Fruit fly (Drosophila melanogaster) whole organism, embryonic: ENCODE results near the gene tex.

Experiments
- Aef1 ChIP-seq: fragments of 200-800 bp; sonication (Bioruptor generic); IDR thresholded peaks from 3 replicates; pipeline ENCODE4 v1.3.6; 2022; ENCODE audit warnings: missing biosample characterization, missing genetic modification characterization
- Antp ChIP-seq: fragments of 200-800 bp; sonication (Bioruptor generic); optimal IDR thresholded peaks from 3 replicates; lab custom pipeline; 2016; ENCODE audit warnings: missing biosample characterization, missing genetic modification characterization
- Blimp-1 ChIP-seq: fragments of 200-800 bp; sonication (Bioruptor generic); optimal IDR thresholded peaks from 3 replicates; lab custom pipeline; 2018; ENCODE audit warnings: missing biosample characterization, missing genetic modification characterization, mild to moderate bottlenecking, moderate library complexity, missing genetic modification reagents
- CG10366 ChIP-seq: fragments of 200-800 bp; sonication (Bioruptor generic); IDR thresholded peaks from 2 replicates; pipeline ENCODE4 v1.3.6; 2022; ENCODE audit warnings: missing biosample characterization, missing genetic modification characterization
- CG12071 ChIP-seq: fragments of 200-800 bp; sonication (Bioruptor generic); optimal IDR thresholded peaks from 3 replicates; lab custom pipeline; 2018; ENCODE audit warnings: missing biosample characterization, mild to moderate bottlenecking, missing genetic modification characterization
- CG12219 ChIP-seq: fragments of 200-800 bp; sonication (Bioruptor generic); optimal IDR thresholded peaks from 3 replicates; lab custom pipeline; 2018; ENCODE audit warnings: missing biosample characterization, mild to moderate bottlenecking, missing genetic modification characterization
- CG14441 ChIP-seq: fragments of 200-800 bp; sonication (Bioruptor generic); IDR thresholded peaks from 2 replicates; pipeline ENCODE4 v1.3.6; 2022; ENCODE audit warnings: missing biosample characterization, missing genetic modification characterization
- CG14710 ChIP-seq: fragments of 200-800 bp; sonication (Bioruptor generic); optimal IDR thresholded peaks from 3 replicates; lab custom pipeline; 2019; ENCODE audit warnings: missing biosample characterization, mild to moderate bottlenecking, missing genetic modification characterization, moderate library complexity
- CG1602 ChIP-seq: fragments of 200-800 bp; sonication (Bioruptor generic); optimal IDR thresholded peaks from 3 replicates; lab custom pipeline; 2016; ENCODE audit warnings: missing biosample characterization, missing genetic modification characterization
- CG17612 ChIP-seq: fragments of 200-800 bp; sonication (Bioruptor generic); IDR thresholded peaks from 2 replicates; pipeline ENCODE4 v1.3.6; 2022; ENCODE audit warnings: missing biosample characterization, missing genetic modification characterization
- CG2712 ChIP-seq: fragments of 200-800 bp; optimal IDR thresholded peaks from 3 replicates; lab custom pipeline; 2019; ENCODE audit warnings: missing biosample characterization, mild to moderate bottlenecking, missing genetic modification characterization, moderate library complexity
- CG2875 ChIP-seq: fragments of 200-800 bp; sonication (Bioruptor generic); optimal IDR thresholded peaks from 2 replicates; lab custom pipeline; 2017; ENCODE audit warnings: missing biosample characterization, mild to moderate bottlenecking, missing genetic modification characterization, missing genetic modification reagents
- CG30403 ChIP-seq: fragments of 200-800 bp; sonication (Bioruptor generic); optimal IDR thresholded peaks from 3 replicates; lab custom pipeline; 2016; ENCODE audit warnings: missing biosample characterization, missing genetic modification characterization
- CG30431 ChIP-seq: fragments of 200-800 bp; sonication (Bioruptor generic); optimal IDR thresholded peaks from 2 replicates; lab custom pipeline; 2017; ENCODE audit warnings: missing biosample characterization, missing genetic modification characterization
- CG32767 ChIP-seq: fragments of 200-800 bp; sonication (Bioruptor generic); IDR thresholded peaks from 2 replicates; pipeline ENCODE4 v1.3.6; 2022; ENCODE audit warnings: missing biosample characterization, missing genetic modification characterization
- CG5953 ChIP-seq: fragments of 200-800 bp; sonication (Bioruptor generic); IDR thresholded peaks from 2 replicates; pipeline ENCODE4 v1.3.6; 2022; ENCODE audit warnings: missing biosample characterization, missing genetic modification characterization
- CG6254 ChIP-seq: fragments of 200-800 bp; sonication (Bioruptor generic); optimal IDR thresholded peaks from 3 replicates; lab custom pipeline; 2017; ENCODE audit warnings: mild to moderate bottlenecking, missing biosample characterization, missing genetic modification reagents, missing genetic modification characterization
- CG8478 ChIP-seq: fragments of >200 bp; optimal IDR thresholded peaks from 2 replicates; lab custom pipeline; 2018
- CG8924 ChIP-seq: fragments of 200-800 bp; optimal IDR thresholded peaks from 3 replicates; lab custom pipeline; 2019; ENCODE audit warnings: missing biosample characterization, mild to moderate bottlenecking, missing genetic modification characterization, moderate library complexity
- CG9215 ChIP-seq: fragments of 200-800 bp; sonication (Bioruptor generic); IDR thresholded peaks from 2 replicates; pipeline ENCODE4 v1.3.6; 2022; ENCODE audit warnings: missing biosample characterization, missing genetic modification characterization
- Dek ChIP-seq: fragments of 200-800 bp; sonication (Bioruptor generic); optimal IDR thresholded peaks from 3 replicates; lab custom pipeline; 2019; ENCODE audit warnings: missing biosample characterization, mild to moderate bottlenecking, missing genetic modification characterization, moderate library complexity
- Eip74EF ChIP-seq, 2 experiments: fragments of 200-800 bp in 1 of 2; fragments of >200 bp in 1 of 2; sonication (Bioruptor generic) in 1 of 2; optimal IDR thresholded peaks; 2 replicates each; lab custom pipeline; 2017 to 2019; ENCODE audit warnings: missing biosample characterization in 2 of 2, missing genetic modification characterization in 2 of 2, mild to moderate bottlenecking in 1 of 2, moderate library complexity in 1 of 2
- H15 ChIP-seq: fragments of 200-800 bp; sonication (Bioruptor generic); IDR thresholded peaks from 3 replicates; pipeline ENCODE4 v1.3.6; 2022; ENCODE audit warnings: missing biosample characterization, missing genetic modification characterization
- HLH54F ChIP-seq: fragments of 200-800 bp; sonication (Bioruptor generic); optimal IDR thresholded peaks from 3 replicates; lab custom pipeline; 2016; ENCODE audit warnings: missing biosample characterization, missing genetic modification characterization
- MTF-1 ChIP-seq: fragments of 200-800 bp; sonication (Bioruptor generic); optimal IDR thresholded peaks from 2 replicates; lab custom pipeline; 2018; ENCODE audit warnings: missing biosample characterization, mild to moderate bottlenecking, missing genetic modification characterization, borderline replicate concordance
- Med ChIP-seq: fragments of 200-800 bp; sonication (Bioruptor generic); peaks from one replicate; lab custom pipeline; 2016; ENCODE audit warnings: missing biosample characterization, missing genetic modification characterization, mild to moderate bottlenecking, inconsistent platforms, moderate library complexity
- Mes4 ChIP-seq: fragments of 200-800 bp; sonication (Bioruptor generic); optimal IDR thresholded peaks from 2 replicates; lab custom pipeline; 2016; ENCODE audit warnings: missing biosample characterization, missing genetic modification characterization
- Nf-YB ChIP-seq: fragments of 200-800 bp; sonication (Bioruptor generic); optimal IDR thresholded peaks from 3 replicates; lab custom pipeline; 2019; ENCODE audit warnings: missing biosample characterization, mild to moderate bottlenecking, missing genetic modification characterization, moderate library complexity
- Vsx1 ChIP-seq: fragments of 200-800 bp; sonication (Bioruptor generic); optimal IDR thresholded peaks from 2 replicates; lab custom pipeline; 2017; ENCODE audit warnings: missing biosample characterization, mild to moderate bottlenecking, missing genetic modification characterization, missing genetic modification reagents
- Xbp1 ChIP-seq: fragments of 200-800 bp; sonication (Bioruptor generic); optimal IDR thresholded peaks from 3 replicates; lab custom pipeline; 2016; ENCODE audit warnings: missing biosample characterization, mild to moderate bottlenecking, missing genetic modification characterization
- al ChIP-seq: fragments of 200-800 bp; sonication (Bioruptor generic); IDR thresholded peaks from 2 replicates; pipeline ENCODE4 v1.3.6; 2022; ENCODE audit warnings: missing biosample characterization, missing genetic modification characterization
- bab2 ChIP-seq: fragments of 200-800 bp; sonication (Bioruptor generic); optimal IDR thresholded peaks from 2 replicates; lab custom pipeline; 2016; ENCODE audit warnings: missing biosample characterization, missing genetic modification characterization
- bsh ChIP-seq, 2 experiments: fragments of 200-800 bp; sonication (Bioruptor generic); optimal IDR thresholded peaks; 2 replicates each; lab custom pipeline; 2017 to 2018; ENCODE audit warnings: mild to moderate bottlenecking in 2 of 2, missing biosample characterization in 2 of 2, missing genetic modification characterization in 2 of 2, moderate library complexity in 1 of 2
- ems ChIP-seq: fragments of 200-800 bp; sonication (Bioruptor generic); optimal IDR thresholded peaks from 3 replicates; lab custom pipeline; 2016; ENCODE audit warnings: missing biosample characterization, missing genetic modification characterization
- gce ChIP-seq: fragments of 200-800 bp; sonication (Bioruptor generic); IDR thresholded peaks from 3 replicates; pipeline ENCODE4 v1.3.6; 2022; ENCODE audit warnings: missing biosample characterization, missing genetic modification characterization
- gsb ChIP-seq: fragments of 200-800 bp; sonication (Bioruptor generic); IDR thresholded peaks from 2 replicates; pipeline ENCODE4 v1.3.6; 2022; ENCODE audit warnings: missing biosample characterization, missing genetic modification characterization
- lbe ChIP-seq: fragments of 200-800 bp; sonication (Bioruptor generic); optimal IDR thresholded peaks from 2 replicates; lab custom pipeline; 2016; ENCODE audit warnings: missing biosample characterization, mild to moderate bottlenecking, missing genetic modification characterization
- nmo ChIP-seq: fragments of 200-800 bp; sonication (Bioruptor generic); optimal IDR thresholded peaks from 2 replicates; lab custom pipeline; 2018; ENCODE audit warnings: missing biosample characterization, mild to moderate bottlenecking, missing genetic modification characterization, moderate library complexity
- odd ChIP-seq: fragments of 200-800 bp; sonication (Bioruptor generic); optimal IDR thresholded peaks from 2 replicates; lab custom pipeline; 2017; ENCODE audit warnings: missing biosample characterization, mild to moderate bottlenecking, missing genetic modification characterization
- phol ChIP-seq: fragments of 200-800 bp; sonication (Bioruptor generic); optimal IDR thresholded peaks from 3 replicates; lab custom pipeline; 2018; ENCODE audit warnings: missing biosample characterization, mild to moderate bottlenecking, missing genetic modification characterization, moderate library complexity
- repo ChIP-seq: fragments of 200-800 bp; sonication (Bioruptor generic); optimal IDR thresholded peaks from 2 replicates; lab custom pipeline; 2016; ENCODE audit warnings: missing biosample characterization, missing genetic modification characterization
- sd ChIP-seq: fragments of 200-800 bp; sonication (Bioruptor generic); optimal IDR thresholded peaks from 3 replicates; lab custom pipeline; 2018; ENCODE audit warnings: missing biosample characterization, mild to moderate bottlenecking, missing genetic modification characterization, moderate library complexity
- sens ChIP-seq: fragments of 200-800 bp; sonication (Bioruptor generic); peaks from one replicate; lab custom pipeline; 2016; ENCODE audit warnings: missing biosample characterization, missing genetic modification characterization
- slbo ChIP-seq: fragments of 200-800 bp; sonication (Bioruptor generic); IDR thresholded peaks from 2 replicates; pipeline ENCODE4 v1.3.6; 2022; ENCODE audit warnings: missing biosample characterization, missing genetic modification characterization
- slp2 ChIP-seq: fragments of 200-800 bp; sonication (Bioruptor generic); optimal IDR thresholded peaks from 2 replicates; lab custom pipeline; 2016; ENCODE audit warnings: missing biosample characterization, missing genetic modification characterization
- sna ChIP-seq: fragments of 200-800 bp; sonication (Bioruptor generic); IDR thresholded peaks from 2 replicates; pipeline ENCODE4 v1.3.6; 2022; ENCODE audit warnings: missing biosample characterization, missing genetic modification characterization; ENCODE audit not compliant: partially characterized antibody
- tap ChIP-seq: fragments of 200-800 bp; optimal IDR thresholded peaks from 3 replicates; lab custom pipeline; 2019; ENCODE audit warnings: missing biosample characterization, mild to moderate bottlenecking, missing genetic modification characterization, moderate library complexity
- wor ChIP-seq: fragments of 200-800 bp; sonication (Bioruptor generic); IDR thresholded peaks from 2 replicates; pipeline ENCODE4 v1.3.6; 2022; ENCODE audit warnings: missing biosample characterization, missing genetic modification characterization
- zen ChIP-seq: fragments of 200-800 bp; sonication (Bioruptor generic); optimal IDR thresholded peaks from 3 replicates; lab custom pipeline; 2018; ENCODE audit warnings: missing biosample characterization, mild to moderate bottlenecking, missing genetic modification characterization, moderate library complexity
- zf30C ChIP-seq: fragments of 200-800 bp; sonication (Bioruptor generic); optimal IDR thresholded peaks from 3 replicates; lab custom pipeline; 2018; ENCODE audit warnings: missing biosample characterization, mild to moderate bottlenecking, missing genetic modification characterization

tex gene

DNA sequence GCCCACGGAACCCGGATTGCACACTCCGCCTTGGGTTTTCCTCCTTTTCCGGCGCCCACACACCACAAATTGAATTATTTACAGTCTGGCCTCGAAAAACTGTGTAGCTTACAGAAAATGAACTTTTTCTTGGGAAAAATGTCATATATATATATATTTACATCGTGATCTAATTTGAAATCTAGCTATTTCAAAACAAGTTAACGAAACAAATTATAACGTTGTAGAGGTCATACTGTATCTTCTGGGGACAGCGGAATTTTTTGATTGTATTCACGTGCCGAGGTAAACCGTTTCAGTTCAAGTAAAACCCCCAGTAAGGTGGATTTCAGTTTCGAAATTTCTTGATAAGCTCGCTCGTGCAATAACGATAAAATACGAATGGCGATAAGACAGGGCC, 46.0 kb upstream of the tex start (continued):
- TF ChIP-seq CG30403 (GFP tag; lab: Kevin White, UChicago) = peak; percentile 33
- no peak for TF ChIP-seq sna
- TF ChIP-seq CG5953 = peak; percentile 66
- peak; percentile 40; the same call in 1 of the 2 replicates for TF ChIP-seq wor (GFP tag; lab: Robert Waterston, UW)
- TF ChIP-seq CG6254 (GFP tag; lab: Kevin White, UChicago) = peak; percentile 22
- TF ChIP-seq repo (GFP tag; lab: Kevin White, UChicago) = no peak
- TF ChIP-seq al = peak; percentile 55; the same call in 1 of the 2 replicates
- peak; percentile 69; the same call in 2 of the 3 replicates for TF ChIP-seq gce (GFP tag; lab: Robert Waterston, UW)
- no peak for TF ChIP-seq odd
- peak; percentile 23 for TF ChIP-seq CG12219 (GFP tag; lab: Kevin White, UChicago)
- peak; percentile 64; the same call in 1 of the 2 replicates for TF ChIP-seq gsb (GFP tag; lab: Robert Waterston, UW)
- TF ChIP-seq bsh (GFP tag; optimal IDR thresholded peaks at IDR 0.05; lab: Kevin White, UChicago) = peak in 1 of 2 experiments; percentile 55
- peak; percentile 14 for TF ChIP-seq CG8924 (tag; lab: Kevin White, UChicago)
- TF ChIP-seq nmo (GFP tag; lab: Kevin White, UChicago) = peak; percentile 37
- TF ChIP-seq CG14710 (tag; lab: Kevin White, UChicago) = no peak
- no peak for TF ChIP-seq Nf-YB (GFP tag; lab: Kevin White, UChicago)
- TF ChIP-seq Mes4 (GFP tag; lab: Kevin White, UChicago) = no peak
- 0 out of 2 replicates have a peak, but pooled peaks have one; percentile 28 for TF ChIP-seq CG32767 (GFP tag; lab: Robert Waterston, UW)
- 0 out of 2 replicates have a peak, but pooled peaks have one; percentile 41 for TF ChIP-seq CG17612
- no peak for TF ChIP-seq zf30C (GFP tag; lab: Kevin White, UChicago)
- TF ChIP-seq zen (tag; lab: Kevin White, UChicago) = no peak
- peak; percentile 35 for TF ChIP-seq tap (tag; lab: Kevin White, UChicago)
- peak; percentile 28 for TF ChIP-seq CG1602 (GFP tag; lab: Kevin White, UChicago)
- TF ChIP-seq lbe (GFP tag; lab: Kevin White, UChicago) = peak; percentile 62
- TF ChIP-seq sens = peak; percentile 85
- TF ChIP-seq Dek (tag; lab: Kevin White, UChicago) = peak; percentile 2
- TF ChIP-seq CG2875 (GFP tag; lab: Kevin White, UChicago) = no peak
- TF ChIP-seq sd (tag; lab: Kevin White, UChicago) = peak; percentile 89
- peak; percentile 21; the same call in 1 of the 2 replicates for TF ChIP-seq CG9215 (GFP tag; lab: Robert Waterston, UW)
- peak; percentile 10 for TF ChIP-seq Vsx1 (GFP tag; lab: Kevin White, UChicago)
- peak in 1 of 2 experiments; percentile 74 for TF ChIP-seq Eip74EF (GFP tag; optimal IDR thresholded peaks at IDR 0.05; lab: Kevin White, UChicago)
- peak; percentile 16 for TF ChIP-seq bab2 (GFP tag; lab: Kevin White, UChicago)
- no peak for TF ChIP-seq Antp (GFP tag; lab: Kevin White, UChicago)
- no peak for TF ChIP-seq slp2
- TF ChIP-seq Med (GFP tag; lab: Kevin White, UChicago) = peak; percentile 83
- peak; percentile 82 for TF ChIP-seq slbo
- peak; percentile 78 for TF ChIP-seq CG10366 (GFP tag; lab: Robert Waterston, UW)
- TF ChIP-seq ems (GFP tag; lab: Kevin White, UChicago) = peak; percentile 38
- peak; percentile 55; the same call in 2 of the 3 replicates for TF ChIP-seq Aef1 (GFP tag; lab: Robert Waterston, UW)
- peak; percentile 59; the same call in 1 of the 3 replicates for TF ChIP-seq H15 (GFP tag; lab: Robert Waterston, UW)
- peak; percentile 9 for TF ChIP-seq phol (tag; lab: Kevin White, UChicago)
- TF ChIP-seq CG12071 = peak; percentile 38
- peak; percentile 82 for TF ChIP-seq CG14441
- TF ChIP-seq Blimp-1 (GFP tag; lab: Kevin White, UChicago) = peak; percentile 15
- TF ChIP-seq Xbp1 = peak; percentile 42
- TF ChIP-seq CG30431 (GFP tag; lab: Kevin White, UChicago) = no peak
- TF ChIP-seq HLH54F (GFP tag; lab: Kevin White, UChicago) = peak; percentile 2
- TF ChIP-seq MTF-1 (GFP tag; lab: Kevin White, UChicago) = peak; percentile 21
- peak; percentile 42 for TF ChIP-seq CG2712 (tag; lab: Kevin White, UChicago)
- TF ChIP-seq CG8478 (lab: Kevin White, UChicago) = no peak
